Worm (Caenorhabditis elegans) whole organism, early embryonic: ENCODE data around the gene clec-207.

Experiments
- B0310.2 ChIP-seq: sonication (generic microtip); optimal IDR thresholded peaks from 2 replicates; lab custom pipeline; 2016; ENCODE audit warnings: mild to moderate bottlenecking, missing genetic modification characterization, missing compliant biosample characterization
- F13C5.2 ChIP-seq: sonication (generic microtip); optimal IDR thresholded peaks from 2 replicates; lab custom pipeline; 2017; ENCODE audit warnings: mild to moderate bottlenecking, missing genetic modification characterization, inconsistent platforms, missing compliant biosample characterization
- ama-1 ChIP-seq: fragments of 150-350 bp; optimal IDR thresholded peaks from 2 replicates; lab custom pipeline; 2014
- ets-7 ChIP-seq: sonication (generic microtip); optimal IDR thresholded peaks from 2 replicates; lab custom pipeline; 2016; ENCODE audit warnings: missing genotype, missing genetic modification characterization, missing compliant biosample characterization
- flt-1 ChIP-seq: fragments of 200-800 bp; sonication (Bioruptor generic); IDR thresholded peaks from 2 replicates; pipeline ENCODE4 v1.3.6; 2022; ENCODE audit warnings: missing genetic modification characterization, missing compliant biosample characterization
- hmg-4 ChIP-seq: fragments of 200-800 bp; sonication (Bioruptor generic); optimal IDR thresholded peaks from 2 replicates; lab custom pipeline; 2018; ENCODE audit warnings: mild to moderate bottlenecking, missing genetic modification characterization, missing compliant biosample characterization
- hnd-1 ChIP-seq: sonication (generic microtip); optimal IDR thresholded peaks from 2 replicates; lab custom pipeline; 2016; ENCODE audit warnings: missing genetic modification characterization, missing compliant biosample characterization
- pes-1 ChIP-seq: fragments of 200-800 bp; sonication (Bioruptor generic); IDR thresholded peaks from 2 replicates; pipeline ENCODE4 v1.3.6; 2022; ENCODE audit warnings: missing genetic modification reagents, missing genetic modification characterization, missing compliant biosample characterization
- sea-1 ChIP-seq: fragments of 200-800 bp; sonication (Bioruptor generic); conservative IDR thresholded peaks from 2 replicates; pipeline ENCODE4 v1.3.6; 2022; ENCODE audit warnings: missing genetic modification characterization, missing compliant biosample characterization
- tbx-11 ChIP-seq: fragments of 200-800 bp; sonication (Bioruptor generic); IDR thresholded peaks from 2 replicates; pipeline ENCODE4 v1.3.6; 2022; ENCODE audit warnings: missing genetic modification characterization, missing compliant biosample characterization
- tbx-37 ChIP-seq: fragments of 200-800 bp; sonication (Bioruptor generic); conservative IDR thresholded peaks from 2 replicates; pipeline ENCODE4 v1.3.6; 2022; ENCODE audit warnings: missing genetic modification reagents, missing genetic modification characterization, missing compliant biosample characterization
- tra-4 ChIP-seq: sonication (generic microtip); optimal IDR thresholded peaks from 2 replicates; lab custom pipeline; 2017; ENCODE audit warnings: missing genetic modification characterization, missing compliant biosample characterization

ce11 chrV:2072807-2073206 is 23.1 kb upstream of the clec-207 start, which contains the start of gene Y40B10A.9:
- TF ChIP-seq hnd-1 (tag; lab: Kevin White, UChicago) (no peak), tbx-11 (no peak), ama-1 (no peak), flt-1 (GFP tag; lab: Robert Waterston, UW) (no peak), F13C5.2 (tag; lab: Kevin White, UChicago) (no peak), sea-1 (GFP tag; lab: Robert Waterston, UW) (no peak), ets-7 (tag; lab: Kevin White, UChicago) (no peak), pes-1 (no peak), tbx-37 (GFP tag; lab: Robert Waterston, UW) (no peak), B0310.2 (tag; lab: Kevin White, UChicago) (no peak), hmg-4 (no peak), tra-4 (tag; lab: Kevin White, UChicago) (no peak)
